Worm (Caenorhabditis elegans) whole organism, L3 larva: ENCODE measurements around the gene idpc-4.

ENCODE experiments used
- egl-27 ChIP-seq: sonication (generic microtip); optimal IDR thresholded peaks from 4 replicates; lab custom pipeline; 2017; ENCODE audit warnings: missing biosample characterization, missing genetic modification reagents, missing genetic modification characterization
- nhr-12 ChIP-seq: fragments of 150-350 bp; optimal IDR thresholded peaks from 2 replicates; lab custom pipeline; 2014; ENCODE audit warnings: missing biosample characterization, missing genetic modification characterization

DNA sequence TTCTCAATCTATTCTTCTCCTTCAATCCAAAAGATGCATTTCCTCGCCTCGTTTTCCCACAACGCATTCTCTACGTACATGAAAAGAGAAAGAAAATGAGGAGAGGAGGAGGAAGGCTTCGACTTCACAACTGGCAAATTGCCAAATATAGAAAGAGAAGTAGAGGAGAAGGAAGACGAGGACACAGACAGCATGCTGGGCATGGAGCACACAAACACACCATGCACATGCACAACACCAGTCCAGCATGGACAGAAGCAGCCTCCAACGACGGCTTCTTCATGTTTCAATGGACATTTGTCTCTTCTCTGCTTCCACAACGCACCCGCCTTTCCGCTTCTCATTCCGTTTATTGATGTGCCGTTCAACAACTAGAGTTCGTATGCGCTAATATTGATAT is 39.4 kb downstream of the idpc-4 start:
- TF ChIP-seq egl-27 (tag; lab: Kevin White, UChicago) (no peak), nhr-12 (tag; lab: Kevin White, UChicago) (no peak)
